Worm (Caenorhabditis elegans) whole organism, midembryonic: ENCODE results near the gene C15F1.5.

ENCODE experiments used
- T22C8.4 ChIP-seq: fragments of 200-800 bp; sonication (Bioruptor generic); IDR thresholded peaks from 2 replicates; pipeline ENCODE4 v1.3.6; 2022; ENCODE audit warnings: missing genetic modification characterization, missing compliant biosample characterization
- cog-1 ChIP-seq: sonication (generic microtip); optimal IDR thresholded peaks from 2 replicates; lab custom pipeline; 2016; ENCODE audit warnings: missing genetic modification characterization, missing compliant biosample characterization
- flt-1 ChIP-seq: fragments of 200-800 bp; sonication (Bioruptor generic); IDR thresholded peaks from 2 replicates; pipeline ENCODE4 v1.3.6; 2022; ENCODE audit warnings: missing genetic modification characterization, missing compliant biosample characterization
- klf-2 ChIP-seq: fragments of 200-800 bp; sonication (Bioruptor generic); conservative IDR thresholded peaks from 2 replicates; pipeline ENCODE4 v1.3.6; 2022; ENCODE audit warnings: missing genetic modification reagents, missing genetic modification characterization, missing compliant biosample characterization
- tab-1 ChIP-seq: fragments of 200-800 bp; sonication (Bioruptor generic); IDR thresholded peaks from 2 replicates; pipeline ENCODE4 v1.3.6; 2022; ENCODE audit warnings: missing genetic modification characterization, missing compliant biosample characterization
- ztf-23 ChIP-seq: fragments of 200-800 bp; sonication (Bioruptor generic); IDR thresholded peaks from 2 replicates; pipeline ENCODE4 v1.3.6; 2022; ENCODE audit warnings: missing genetic modification reagents, missing genetic modification characterization, missing compliant biosample characterization
- ztf-29 ChIP-seq: fragments of 200-800 bp; sonication (Bioruptor generic); IDR thresholded peaks from 2 replicates; pipeline ENCODE4 v1.3.6; 2022; ENCODE audit warnings: missing genetic modification reagents, missing genetic modification characterization, missing compliant biosample characterization

DNA sequence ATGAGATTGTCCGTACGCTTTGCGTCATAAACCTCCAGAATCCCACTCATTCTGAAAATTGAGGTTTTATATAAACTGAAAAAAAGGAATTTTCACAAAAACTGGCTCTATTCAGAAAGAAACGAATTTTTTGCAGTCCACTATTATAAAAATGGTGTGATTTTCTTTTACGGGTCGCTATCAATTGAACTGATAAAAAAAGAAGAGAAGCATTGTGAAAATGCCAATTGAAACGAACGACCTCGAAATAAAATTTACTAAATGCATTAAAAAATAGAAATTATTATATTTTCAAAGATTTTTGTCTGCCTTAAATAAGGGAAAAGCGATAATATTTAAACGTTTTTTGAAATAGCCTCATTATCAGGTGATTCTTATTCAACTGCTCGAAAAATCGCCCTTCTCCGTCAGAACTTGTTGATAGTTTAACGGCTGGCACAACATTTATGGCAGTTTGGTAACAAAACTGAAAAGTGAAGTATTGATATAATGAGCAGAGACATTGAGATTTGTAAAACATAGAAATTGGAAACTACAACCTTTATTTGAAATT is 1.8 kb upstream of the C15F1.5 start, which contains the start of gene art-1:
- no peak for TF ChIP-seq cog-1
- no peak for TF ChIP-seq ztf-23
- TF ChIP-seq flt-1 (GFP tag; lab: Robert Waterston, UW): no peak
- TF ChIP-seq ztf-29 (GFP tag; lab: Robert Waterston, UW): no peak
- no peak for TF ChIP-seq tab-1 (GFP tag; lab: Robert Waterston, UW)
- TF ChIP-seq T22C8.4 (GFP tag; lab: Robert Waterston, UW): no peak
- no peak for TF ChIP-seq klf-2
